Fruit fly (Drosophila melanogaster): ENCODE results near the gene CG14811.

CG14811 gene

DNA sequence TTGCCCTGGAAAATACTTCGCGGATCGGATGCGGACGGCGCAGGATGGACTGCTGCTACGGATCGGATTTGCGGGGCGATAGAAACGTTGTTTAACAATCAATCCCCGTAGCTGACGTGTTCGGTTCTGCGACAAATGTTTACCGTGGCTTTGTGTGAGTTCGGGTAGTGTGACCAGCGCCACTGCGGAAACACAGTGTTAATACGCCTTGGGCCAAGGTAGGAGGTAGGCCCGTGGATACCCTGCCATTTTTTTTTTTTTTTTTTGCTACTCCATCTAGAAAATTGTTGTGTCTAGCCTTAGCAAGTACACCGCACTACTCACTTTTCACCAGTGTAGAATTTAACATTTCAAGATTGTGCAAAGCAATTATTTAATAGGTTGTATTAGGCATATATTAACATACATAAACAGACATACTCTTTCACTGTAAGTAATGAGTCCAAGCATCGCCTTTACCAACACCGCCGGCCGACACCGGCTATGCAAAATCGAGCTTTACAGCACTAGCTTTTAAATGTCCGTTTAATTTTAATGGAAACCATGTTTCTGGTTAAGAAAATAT is 39.5 kb upstream of the CG14811 start, which contains the start of gene deltaCOP (continued):
- peak; percentile 36 for TF ChIP-seq oc (tag; optimal IDR thresholded peaks at IDR 0.05)
- peak; percentile 80 for TF ChIP-seq az2 (GFP tag; optimal IDR thresholded peaks at IDR 0.05)
- peak; percentile 99 for TF ChIP-seq row (GFP tag; IDR thresholded peaks at IDR 0.05)
- TF ChIP-seq klu (GFP tag; IDR thresholded peaks at IDR 0.05): peak; percentile 85
- peak; percentile 86 for TF ChIP-seq Hmr (GFP tag; optimal IDR thresholded peaks at IDR 0.05)
- TF ChIP-seq amos (GFP tag; IDR thresholded peaks at IDR 0.05; ENCODE audit: partially characterized antibody): peak; percentile 26; the same call in 1 of the 2 replicates
- TF ChIP-seq tna (GFP tag; IDR thresholded peaks at IDR 0.05; ENCODE audit: partially characterized antibody): no peak
- peak; percentile 72; the same call in 2 of the 3 replicates for TF ChIP-seq CG11560 (tag; IDR thresholded peaks at IDR 0.05)
- TF ChIP-seq CG3838 (GFP tag; optimal IDR thresholded peaks at IDR 0.05): peak; percentile 49
- TF ChIP-seq CG6683 (GFP tag; optimal IDR thresholded peaks at IDR 0.05): peak; percentile 41
- peak; percentile 85 for TF ChIP-seq repo (GFP tag; optimal IDR thresholded peaks at IDR 0.05)
- peak; percentile 93 for TF ChIP-seq CG10267 (tag; optimal IDR thresholded peaks at IDR 0.05)
- TF ChIP-seq vfl (GFP tag; optimal IDR thresholded peaks at IDR 0.05): peak; percentile 78
- peak; percentile 66 for TF ChIP-seq dmrt11E (tag; optimal IDR thresholded peaks at IDR 0.05)
- TF ChIP-seq Dek (tag; optimal IDR thresholded peaks at IDR 0.05): peak; percentile 74
- no peak for TF ChIP-seq CG17568 (GFP tag; optimal IDR thresholded peaks at IDR 0.05)
- peak; percentile 94 for TF ChIP-seq shn (GFP tag; optimal IDR thresholded peaks at IDR 0.05)
- TF ChIP-seq phol (tag; optimal IDR thresholded peaks at IDR 0.05): peak; percentile 84
- TF ChIP-seq gcm2 (GFP tag; optimal IDR thresholded peaks at IDR 0.05): peak; percentile 42
- no peak for TF ChIP-seq Eip74EF (GFP tag; optimal IDR thresholded peaks at IDR 0.05)
- TF ChIP-seq CG7839 (tag; optimal IDR thresholded peaks at IDR 0.05): peak; percentile 82
- peak; percentile 69 for TF ChIP-seq en (GFP tag; optimal IDR thresholded peaks at IDR 0.05)
- peak; percentile 65 for TF ChIP-seq cwo (GFP tag; optimal IDR thresholded peaks at IDR 0.05)
- peak; percentile 36 for TF ChIP-seq CTCF (GFP tag; optimal IDR thresholded peaks at IDR 0.05)
- TF ChIP-seq CHES-1-like (GFP tag; optimal IDR thresholded peaks at IDR 0.05): peak; percentile 94
- TF ChIP-seq CG11085 (GFP tag; IDR thresholded peaks at IDR 0.05): peak; percentile 71
- TF ChIP-seq Lhr (GFP tag; optimal IDR thresholded peaks at IDR 0.05): peak; percentile 30
- TF ChIP-seq Dll (GFP tag; IDR thresholded peaks at IDR 0.05; ENCODE audit: partially characterized antibody): peak; percentile 32; the same call in 1 of the 4 replicates
- peak; percentile 26; the same call in 1 of the 2 replicates for TF ChIP-seq peb (GFP tag; IDR thresholded peaks at IDR 0.05)
- TF ChIP-seq crc (GFP tag; optimal IDR thresholded peaks at IDR 0.05): peak; percentile 83
- TF ChIP-seq tin (GFP tag; optimal IDR thresholded peaks at IDR 0.05): peak; percentile 87
- TF ChIP-seq Dad (GFP tag; optimal IDR thresholded peaks at IDR 0.05): peak; percentile 89
- TF ChIP-seq kni (GFP tag; optimal IDR thresholded peaks at IDR 0.05): peak; percentile 32
- TF ChIP-seq CG2202 (tag; optimal IDR thresholded peaks at IDR 0.05): peak; percentile 47
- TF ChIP-seq tio (GFP tag; optimal IDR thresholded peaks at IDR 0.05): no peak
- TF ChIP-seq Dfd (GFP tag; optimal IDR thresholded peaks at IDR 0.05): no peak
- 0 out of 3 replicates have a peak, but pooled peaks have one; percentile 36 for TF ChIP-seq Opbp (GFP tag; IDR thresholded peaks at IDR 0.05; ENCODE audit: partially characterized antibody)
- TF ChIP-seq Poxn (GFP tag; IDR thresholded peaks at IDR 0.05): no peak
- peak; percentile 92 for TF ChIP-seq Hsf (GFP tag; optimal IDR thresholded peaks at IDR 0.05)
- TF ChIP-seq Hr3 (GFP tag; optimal IDR thresholded peaks at IDR 0.05): peak; percentile 91
- peak; percentile 75 for TF ChIP-seq gfzf (GFP tag; optimal IDR thresholded peaks at IDR 0.05)
- peak; percentile 82; the same call in 2 of the 3 replicates for TF ChIP-seq CG2889 (GFP tag; IDR thresholded peaks at IDR 0.05)
- peak; percentile 88 for TF ChIP-seq ems (GFP tag; optimal IDR thresholded peaks at IDR 0.05)
- TF ChIP-seq CG12071 (GFP tag; optimal IDR thresholded peaks at IDR 0.05): peak; percentile 42
- TF ChIP-seq CG4360 (GFP tag; IDR thresholded peaks at IDR 0.05): peak; percentile 26; the same call in 1 of the 2 replicates
- peak; percentile 90 for TF ChIP-seq sisA (GFP tag; IDR thresholded peaks at IDR 0.05)
- peak; percentile 89 for TF ChIP-seq pum (GFP tag; optimal IDR thresholded peaks at IDR 0.05)
- peak; percentile 66 for TF ChIP-seq hkb (optimal IDR thresholded peaks at IDR 0.05)
- TF ChIP-seq hkb (GFP tag; IDR thresholded peaks at IDR 0.05): peak; percentile 67
- peak; percentile 90 for TF ChIP-seq dysf (GFP tag; IDR thresholded peaks at IDR 0.05)
